Fruit fly (Drosophila melanogaster) whole organism, prepupa: Measurements from ENCODE around the gene CG7101.

Experiments
- Blimp-1 ChIP-seq: fragments of 200-800 bp; sonication (Bioruptor generic); optimal IDR thresholded peaks from 3 replicates; lab custom pipeline; 2017; ENCODE audit warnings: missing biosample characterization, missing genetic modification characterization, mild to moderate bottlenecking, moderate library complexity, missing genetic modification reagents
- CG11294 ChIP-seq: fragments of 200-800 bp; sonication (Bioruptor generic); IDR thresholded peaks from 2 replicates; pipeline ENCODE4 v1.3.6; 2022; ENCODE audit warnings: missing biosample characterization, missing genetic modification characterization
- CG11762 ChIP-seq: fragments of 200-800 bp; sonication (Bioruptor generic); optimal IDR thresholded peaks from 3 replicates; lab custom pipeline; 2016; ENCODE audit warnings: missing biosample characterization, missing genetic modification characterization; ENCODE audit not compliant: insufficient read depth
- CG11902 ChIP-seq: fragments of 200-800 bp; sonication (Bioruptor generic); optimal IDR thresholded peaks from 3 replicates; lab custom pipeline; 2016; ENCODE audit warnings: missing biosample characterization, missing genetic modification characterization
- CG1621 ChIP-seq: fragments of 200-800 bp; sonication (Bioruptor generic); optimal IDR thresholded peaks from 3 replicates; lab custom pipeline; 2018; ENCODE audit warnings: missing biosample characterization, mild to moderate bottlenecking, missing genetic modification characterization
- CG16779 ChIP-seq: fragments of 200-800 bp; sonication (Bioruptor generic); optimal IDR thresholded peaks from 3 replicates; lab custom pipeline; 2017; ENCODE audit warnings: missing biosample characterization, mild to moderate bottlenecking, missing genetic modification characterization
- CG3032 ChIP-seq: fragments of 200-800 bp; optimal IDR thresholded peaks from 2 replicates; lab custom pipeline; 2019; ENCODE audit warnings: missing biosample characterization, mild to moderate bottlenecking, missing genetic modification characterization, moderate library complexity
- CG31627 ChIP-seq: fragments of 200-800 bp; sonication (Bioruptor generic); optimal IDR thresholded peaks from 3 replicates; lab custom pipeline; 2016; ENCODE audit warnings: missing biosample characterization, missing genetic modification characterization
- CG32006 ChIP-seq: fragments of 200-800 bp; sonication (Bioruptor generic); optimal IDR thresholded peaks from 3 replicates; lab custom pipeline; 2017; ENCODE audit warnings: missing biosample characterization, mild to moderate bottlenecking, missing genetic modification characterization
- CG3919 ChIP-seq: fragments of 200-800 bp; sonication (Bioruptor generic); optimal IDR thresholded peaks from 3 replicates; lab custom pipeline; 2016; ENCODE audit warnings: missing biosample characterization, missing genetic modification characterization
- CG4318 ChIP-seq: fragments of 200-800 bp; sonication (Bioruptor generic); optimal IDR thresholded peaks from 3 replicates; lab custom pipeline; 2017; ENCODE audit warnings: missing biosample characterization, mild to moderate bottlenecking, missing genetic modification characterization
- CG6163 ChIP-seq: fragments of 200-800 bp; sonication (Bioruptor generic); IDR thresholded peaks from 3 replicates; pipeline ENCODE4 v1.3.6; 2022; ENCODE audit warnings: missing biosample characterization, missing genetic modification characterization
- CG6276 ChIP-seq: fragments of 200-800 bp; sonication (Bioruptor generic); optimal IDR thresholded peaks from 2 replicates; lab custom pipeline; 2017; ENCODE audit warnings: missing biosample characterization, mild to moderate bottlenecking, missing genetic modification characterization
- CG6808 ChIP-seq: fragments of 200-800 bp; sonication (Bioruptor generic); optimal IDR thresholded peaks from 3 replicates; lab custom pipeline; 2017; ENCODE audit warnings: missing biosample characterization, missing genetic modification characterization, mild to moderate bottlenecking, moderate library complexity, missing genetic modification reagents
- CG8119 ChIP-seq: fragments of 200-800 bp; sonication (Bioruptor generic); IDR thresholded peaks from 3 replicates; pipeline ENCODE4 v1.3.6; 2022; ENCODE audit warnings: missing biosample characterization, missing genetic modification characterization
- CG8632 ChIP-seq: fragments of 200-800 bp; sonication (Bioruptor generic); optimal IDR thresholded peaks from 3 replicates; lab custom pipeline; 2016; ENCODE audit warnings: missing biosample characterization, missing genetic modification characterization
- CG9139 ChIP-seq: fragments of 200-800 bp; sonication (Bioruptor generic); optimal IDR thresholded peaks from 3 replicates; lab custom pipeline; 2017; ENCODE audit warnings: missing biosample characterization, mild to moderate bottlenecking, missing genetic modification characterization
- Eip78C ChIP-seq: fragments of 200-800 bp; sonication (Bioruptor generic); peaks from one replicate; lab custom pipeline; 2016; ENCODE audit warnings: missing biosample characterization, missing genetic modification characterization
- Ets21C ChIP-seq: fragments of 200-800 bp; sonication (Bioruptor generic); optimal IDR thresholded peaks from 3 replicates; lab custom pipeline; 2016; ENCODE audit warnings: missing biosample characterization, missing genetic modification characterization
- Ets96B ChIP-seq: fragments of 200-800 bp; optimal IDR thresholded peaks from 2 replicates; lab custom pipeline; 2019; ENCODE audit warnings: missing biosample characterization, mild to moderate bottlenecking, missing genetic modification characterization, moderate library complexity
- Gug ChIP-seq: fragments of 200-800 bp; sonication (Bioruptor generic); IDR thresholded peaks from 2 replicates; pipeline ENCODE4 v1.3.6; 2022; ENCODE audit warnings: missing biosample characterization, missing genetic modification characterization
- Hr4 ChIP-seq: fragments of 200-800 bp; sonication (Bioruptor generic); optimal IDR thresholded peaks from 3 replicates; lab custom pipeline; 2016; ENCODE audit warnings: missing biosample characterization, missing genetic modification characterization
- Met ChIP-seq: fragments of 200-800 bp; sonication (Bioruptor generic); optimal IDR thresholded peaks from 3 replicates; lab custom pipeline; 2016; ENCODE audit warnings: missing biosample characterization, missing genetic modification characterization
- OdsH ChIP-seq: fragments of 200-800 bp; sonication (Bioruptor generic); optimal IDR thresholded peaks from 3 replicates; lab custom pipeline; 2016; ENCODE audit warnings: missing biosample characterization, missing genetic modification characterization
- Smox ChIP-seq: fragments of 200-800 bp; sonication (Bioruptor generic); optimal IDR thresholded peaks from 3 replicates; lab custom pipeline; 2016; ENCODE audit warnings: missing biosample characterization, missing genetic modification characterization
- Sox102F ChIP-seq: fragments of 200-800 bp; sonication (Bioruptor generic); optimal IDR thresholded peaks from 2 replicates; lab custom pipeline; 2016; ENCODE audit warnings: missing biosample characterization, mild to moderate bottlenecking, missing genetic modification characterization
- Sox14 ChIP-seq: fragments of 200-800 bp; sonication (Bioruptor generic); optimal IDR thresholded peaks from 3 replicates; lab custom pipeline; 2016; ENCODE audit warnings: missing biosample characterization, missing genetic modification characterization
- Sox15 ChIP-seq: fragments of 200-800 bp; sonication (Bioruptor generic); optimal IDR thresholded peaks from 3 replicates; lab custom pipeline; 2016; ENCODE audit warnings: missing biosample characterization, missing genetic modification characterization
- cyc ChIP-seq: fragments of 200-800 bp; sonication (Bioruptor generic); optimal IDR thresholded peaks from 3 replicates; lab custom pipeline; 2016; ENCODE audit warnings: missing biosample characterization, missing genetic modification characterization
- dac ChIP-seq: fragments of 200-800 bp; sonication (Bioruptor generic); optimal IDR thresholded peaks from 2 replicates; lab custom pipeline; 2017; ENCODE audit warnings: missing biosample characterization, mild to moderate bottlenecking, missing genetic modification characterization
- dsx ChIP-seq: fragments of 200-800 bp; optimal IDR thresholded peaks from 3 replicates; lab custom pipeline; 2019; ENCODE audit warnings: missing biosample characterization, mild to moderate bottlenecking, missing genetic modification characterization, moderate library complexity; ENCODE audit not compliant: poor library complexity, severe bottlenecking
- eg ChIP-seq: fragments of 200-800 bp; sonication (Bioruptor generic); IDR thresholded peaks from 3 replicates; pipeline ENCODE4 v1.3.6; 2022; ENCODE audit warnings: missing biosample characterization, missing genetic modification characterization
- esn ChIP-seq: fragments of 200-800 bp; sonication (Bioruptor generic); optimal IDR thresholded peaks from 2 replicates; lab custom pipeline; 2016; ENCODE audit warnings: missing biosample characterization, mild to moderate bottlenecking, missing genetic modification characterization, moderate library complexity
- fd59A ChIP-seq: fragments of 200-800 bp; sonication (Bioruptor generic); optimal IDR thresholded peaks from 2 replicates; lab custom pipeline; 2017; ENCODE audit warnings: missing biosample characterization, mild to moderate bottlenecking, missing genetic modification characterization, missing genetic modification reagents
- fd85E ChIP-seq: fragments of 200-800 bp; sonication (Bioruptor generic); optimal IDR thresholded peaks from 3 replicates; lab custom pipeline; 2016; ENCODE audit warnings: missing biosample characterization, missing genetic modification characterization
- lz ChIP-seq: fragments of 200-800 bp; sonication (Bioruptor generic); optimal IDR thresholded peaks from 3 replicates; lab custom pipeline; 2016; ENCODE audit warnings: missing biosample characterization, missing genetic modification characterization
- net ChIP-seq: fragments of 200-800 bp; sonication (Bioruptor generic); optimal IDR thresholded peaks from 3 replicates; lab custom pipeline; 2016; ENCODE audit warnings: missing biosample characterization, missing genetic modification characterization
- spab ChIP-seq: fragments of 200-800 bp; sonication (Bioruptor generic); optimal IDR thresholded peaks from 2 replicates; lab custom pipeline; 2017; ENCODE audit warnings: missing biosample characterization, mild to moderate bottlenecking, missing genetic modification characterization, missing genetic modification reagents
- ss ChIP-seq, 2 experiments: fragments of 200-800 bp; sonication (Bioruptor generic); optimal IDR thresholded peaks; 2 replicates in 1 of 2; 3 replicates in 1 of 2; lab custom pipeline; 2017 to 2018; ENCODE audit warnings: mild to moderate bottlenecking in 2 of 2, missing biosample characterization in 2 of 2, missing genetic modification characterization in 2 of 2, moderate library complexity in 1 of 2
- svp ChIP-seq: fragments of 200-800 bp; sonication (Bioruptor generic); peaks from one replicate; lab custom pipeline; 2016; ENCODE audit warnings: missing biosample characterization, missing genetic modification characterization
- topi ChIP-seq: fragments of 200-800 bp; sonication (Bioruptor generic); optimal IDR thresholded peaks from 3 replicates; lab custom pipeline; 2016; ENCODE audit warnings: missing biosample characterization, missing genetic modification characterization

CG7101 gene

DNA sequence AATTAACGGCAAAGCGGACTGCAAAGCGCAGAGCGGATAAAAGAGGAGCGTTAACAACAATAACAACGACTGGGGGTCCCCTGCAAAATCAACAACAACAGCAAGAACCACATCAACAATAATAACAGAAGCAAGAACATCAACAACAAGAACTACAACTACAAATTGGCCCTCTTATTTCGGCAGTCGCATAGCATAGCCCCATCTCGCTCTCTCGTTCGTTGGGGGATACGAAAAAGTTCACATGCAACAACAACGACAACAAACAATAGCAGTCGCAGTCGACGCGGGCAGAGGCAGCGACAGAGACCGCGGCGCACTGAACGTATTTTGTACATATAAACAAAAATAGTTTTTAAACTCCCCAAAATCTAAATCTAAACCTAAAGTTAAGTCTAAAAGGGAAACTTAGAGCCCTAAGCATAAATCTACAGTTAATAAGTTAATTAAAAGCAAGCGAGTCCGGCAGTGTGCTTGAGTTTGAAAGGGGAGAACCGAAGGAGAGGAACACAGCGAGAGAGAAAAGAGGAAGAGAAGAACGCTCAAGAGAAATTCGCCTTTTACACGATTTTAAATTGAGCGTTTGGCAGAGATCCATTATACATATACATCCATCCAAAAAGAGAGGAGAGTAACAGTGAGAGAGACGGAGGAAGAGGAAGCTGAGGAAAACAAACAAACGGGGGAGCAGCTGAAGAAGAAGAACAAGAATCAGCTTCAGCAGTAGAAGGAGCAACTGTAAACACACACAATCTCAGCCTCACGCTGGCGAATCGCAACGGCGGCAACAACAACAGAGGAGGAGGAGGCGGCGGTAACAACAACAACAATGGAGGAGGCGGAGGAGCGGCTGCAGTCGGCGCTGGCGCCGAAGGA lies 34.3 kb downstream of the CG7101 start (continued):
- TF ChIP-seq Sox15: no peak
- no peak for TF ChIP-seq CG4318

DNA sequence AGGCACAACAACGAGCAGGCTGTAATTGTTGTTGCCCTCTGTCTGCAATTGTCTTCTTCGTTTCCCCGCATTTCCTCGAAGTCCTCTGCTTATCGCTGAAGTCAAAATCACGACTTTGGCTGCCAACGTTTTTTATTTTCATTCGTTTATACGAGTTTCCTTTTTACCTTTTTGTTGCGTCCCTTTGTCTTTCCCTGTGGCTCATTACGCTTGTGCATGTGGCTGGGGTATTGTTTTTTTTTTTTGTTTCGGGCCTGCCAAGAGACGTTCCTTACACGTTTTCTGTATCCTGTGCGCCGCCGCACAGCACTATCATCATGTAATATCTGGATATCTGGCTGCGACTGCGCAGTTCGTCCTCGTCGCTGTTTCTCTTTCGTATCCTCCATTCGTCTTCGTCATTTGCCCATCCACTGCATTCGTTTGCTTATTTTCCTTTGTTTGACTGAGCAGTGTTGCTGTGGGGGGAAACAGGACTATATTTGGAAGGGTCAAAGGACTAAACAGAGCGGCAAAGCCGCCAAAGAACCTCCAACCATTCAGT lies 36.0 kb downstream of the CG7101 start:
- no peak for TF ChIP-seq CG31627 (GFP tag; lab: Kevin White, UChicago)
- no peak for TF ChIP-seq esn
- peak; percentile 0 for TF ChIP-seq Sox14 (GFP tag; lab: Kevin White, UChicago)
- TF ChIP-seq ss (GFP tag; optimal IDR thresholded peaks at IDR 0.05; lab: Kevin White, UChicago): peak; percentile 77 to 81
- no peak for TF ChIP-seq Smox (GFP tag; lab: Kevin White, UChicago)
- TF ChIP-seq CG9139 (GFP tag; lab: Kevin White, UChicago): peak; percentile 59
- TF ChIP-seq spab (GFP tag; lab: Kevin White, UChicago): peak; percentile 10
- no peak for TF ChIP-seq CG3032 (tag; lab: Kevin White, UChicago)
- TF ChIP-seq CG6808 (GFP tag; lab: Kevin White, UChicago): peak; percentile 63
- 0 out of 3 replicates have a peak, but pooled peaks have one; percentile 16 for TF ChIP-seq CG6163 (GFP tag; lab: Robert Waterston, UW)

DNA sequence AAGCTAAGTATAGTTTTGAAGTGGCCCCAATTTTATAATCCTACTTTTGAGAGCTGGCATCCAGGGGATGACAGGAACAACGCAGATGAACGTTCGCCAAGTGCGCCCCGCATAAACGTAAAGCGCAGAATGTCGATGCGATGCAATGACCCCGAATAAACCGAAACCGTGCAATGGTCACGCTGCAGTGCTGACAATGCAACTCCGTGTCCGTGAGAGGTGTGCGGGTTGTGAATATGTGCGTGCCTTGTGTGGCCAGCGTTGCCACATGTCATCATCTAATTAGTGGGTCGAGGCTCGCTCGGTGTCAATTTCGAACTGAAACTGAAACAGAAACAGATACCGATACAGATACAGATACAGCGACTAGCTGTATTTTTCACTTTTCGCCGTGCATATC lies 37.8 kb downstream of the CG7101 start:
- peak; percentile 61 for TF ChIP-seq svp (GFP tag; lab: Kevin White, UChicago)
- TF ChIP-seq Met (GFP tag; lab: Kevin White, UChicago): no peak
- TF ChIP-seq CG9139 (GFP tag; lab: Kevin White, UChicago): no peak
- TF ChIP-seq Sox102F (GFP tag; lab: Kevin White, UChicago): no peak
- TF ChIP-seq ss (GFP tag; optimal IDR thresholded peaks at IDR 0.05; lab: Kevin White, UChicago): peak in 1 of 2 experiments; percentile 31
- TF ChIP-seq CG3919: no peak
- TF ChIP-seq CG6163 (GFP tag; lab: Robert Waterston, UW): no peak
- no peak for TF ChIP-seq CG11762
- TF ChIP-seq OdsH (GFP tag; lab: Kevin White, UChicago): no peak
- no peak for TF ChIP-seq dsx (GFP tag; lab: Kevin White, UChicago)
- peak; percentile 49 for TF ChIP-seq Eip78C (GFP tag; lab: Kevin White, UChicago)
- TF ChIP-seq dac (GFP tag; lab: Kevin White, UChicago): no peak
- no peak for TF ChIP-seq CG31627 (GFP tag; lab: Kevin White, UChicago)
- no peak for TF ChIP-seq fd59A (GFP tag; lab: Kevin White, UChicago)
- no peak for TF ChIP-seq CG6276 (GFP tag; lab: Kevin White, UChicago)
- TF ChIP-seq CG8119: no peak
- no peak for TF ChIP-seq CG4318

DNA sequence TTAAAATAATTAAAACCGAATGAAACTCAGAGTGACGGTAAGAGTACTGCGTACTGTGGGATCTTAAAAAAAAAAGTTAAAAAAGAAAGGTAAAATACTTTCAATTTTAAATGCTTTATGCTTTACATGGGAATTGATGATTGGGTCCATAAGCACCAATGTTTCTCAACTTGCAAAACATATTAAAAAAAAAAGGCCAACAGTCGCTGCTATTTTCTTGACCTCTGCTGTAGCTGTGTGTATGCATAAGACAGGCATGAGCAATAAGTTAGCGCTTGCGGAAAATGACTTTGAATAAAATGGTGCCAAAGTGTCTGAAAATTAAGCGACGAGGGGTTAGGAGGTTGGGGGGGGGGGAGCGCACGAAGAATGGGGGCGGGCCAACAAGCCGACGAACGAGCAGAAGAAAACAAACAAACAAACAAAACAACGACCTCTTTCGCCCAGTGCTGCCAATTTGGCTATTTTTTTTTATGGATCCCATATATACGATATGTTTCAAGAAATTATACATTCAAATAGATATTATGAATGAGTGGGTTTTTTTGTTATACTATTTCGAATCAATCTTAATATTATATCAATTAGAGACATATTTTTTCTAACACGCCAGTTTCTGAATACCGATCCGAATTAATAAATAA lies 39.2 kb downstream of the CG7101 start:
- TF ChIP-seq Gug (GFP tag; lab: Robert Waterston, UW) (peak; percentile 68), Sox14 (GFP tag; lab: Kevin White, UChicago) (peak; percentile 66), cyc (GFP tag; lab: Kevin White, UChicago) (peak; percentile 73), CG32006 (GFP tag; lab: Kevin White, UChicago) (peak; percentile 67), CG9139 (GFP tag; lab: Kevin White, UChicago) (no peak), OdsH (GFP tag; lab: Kevin White, UChicago) (no peak), fd85E (no peak), CG1621 (tag; lab: Kevin White, UChicago) (peak; percentile 54), net (GFP tag; lab: Kevin White, UChicago) (peak; percentile 64), Hr4 (GFP tag; lab: Kevin White, UChicago) (no peak), ss (GFP tag; optimal IDR thresholded peaks at IDR 0.05; lab: Kevin White, UChicago) (peak; percentile 65 to 70), CG11294 (GFP tag; lab: Robert Waterston, UW) (0 out of 2 replicates have a peak, but pooled peaks have one; percentile 36), Ets21C (GFP tag; lab: Kevin White, UChicago) (peak; percentile 63), CG16779 (tag; lab: Kevin White, UChicago) (no peak), CG6276 (GFP tag; lab: Kevin White, UChicago) (no peak), CG11902 (GFP tag; lab: Kevin White, UChicago) (peak; percentile 55), topi (GFP tag; lab: Kevin White, UChicago) (peak; percentile 78), CG31627 (GFP tag; lab: Kevin White, UChicago) (peak; percentile 70), CG3032 (tag; lab: Kevin White, UChicago) (peak; percentile 59), CG3919 (peak; percentile 79), Blimp-1 (GFP tag; lab: Kevin White, UChicago) (no peak), eg (GFP tag; lab: Robert Waterston, UW) (peak; percentile 78), CG8632 (GFP tag; lab: Kevin White, UChicago) (peak; percentile 63), lz (GFP tag; lab: Kevin White, UChicago) (peak; percentile 71), Eip78C (GFP tag; lab: Kevin White, UChicago) (peak; percentile 94), Ets96B (tag; lab: Kevin White, UChicago) (peak; percentile 56)
